Fruit fly (Drosophila melanogaster) S2 (cell line): ENCODE data around the gene gnu.

ENCODE experiments used
- CG8478 ChIP-seq: fragments of >200 bp; optimal IDR thresholded peaks from 2 replicates; lab custom pipeline; 2018
- CTCF ChIP-seq, 2 experiments: fragments of >200 bp; optimal IDR thresholded peaks; 2 replicates each; lab custom pipeline; 2018

Gene gnu

DNA sequence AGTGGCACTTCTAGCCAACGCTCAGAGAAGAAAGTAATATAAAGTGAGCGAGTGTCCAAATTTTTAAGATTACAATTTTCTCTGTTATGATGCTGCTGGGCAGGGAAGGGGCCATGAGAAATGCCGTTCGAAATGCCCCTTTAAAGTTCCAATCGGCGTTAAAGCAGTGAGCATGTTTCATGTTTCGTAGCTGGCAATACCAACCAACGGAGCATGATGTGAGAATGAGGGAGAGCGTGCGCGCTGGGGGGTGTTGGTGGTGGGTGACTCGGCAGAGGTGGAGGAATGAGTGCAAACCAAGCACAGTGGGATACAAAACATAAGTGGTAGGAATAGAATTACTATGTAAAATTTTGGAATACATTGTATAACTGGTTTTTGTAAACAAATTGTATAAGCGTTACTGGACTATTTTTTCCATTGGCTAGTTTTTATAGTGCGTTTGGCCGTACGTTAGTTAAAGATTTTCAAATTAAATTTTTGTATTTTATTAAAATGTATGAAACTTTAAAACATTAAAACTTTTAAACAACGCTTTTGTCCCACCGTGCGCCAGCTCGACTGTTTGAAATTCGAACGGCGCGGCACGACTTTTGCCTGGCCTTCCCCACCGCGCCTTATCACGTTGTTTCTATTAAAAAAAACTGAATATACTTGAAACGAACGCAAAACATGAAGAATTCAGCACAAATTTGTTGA, 43.9 kb downstream of the gnu start:
- TF ChIP-seq CG8478 (lab: Kevin White, UChicago): no peak
- TF ChIP-seq CTCF (optimal IDR thresholded peaks at IDR 0.05; lab: Kevin White, UChicago): no peak

DNA sequence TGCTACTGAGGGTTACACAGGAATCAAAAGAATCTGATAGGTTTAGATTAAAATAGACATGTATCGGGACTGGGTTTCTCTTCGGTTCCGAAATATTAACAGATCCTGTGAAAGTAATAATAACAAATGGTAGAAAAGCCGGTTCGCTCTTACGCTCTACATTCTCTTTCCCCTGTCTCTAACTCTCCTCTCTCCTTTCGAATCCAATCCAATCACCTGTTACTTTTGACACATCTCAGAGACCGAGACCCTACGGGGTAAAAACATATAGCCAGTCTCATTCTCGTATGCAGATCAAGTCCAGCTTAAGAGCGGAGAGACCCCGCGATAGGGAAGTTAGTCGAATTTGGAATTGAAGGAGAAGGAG, 44.4 kb downstream of the gnu start:
- no peak for TF ChIP-seq CG8478 (lab: Kevin White, UChicago)
- TF ChIP-seq CTCF (optimal IDR thresholded peaks at IDR 0.05; lab: Kevin White, UChicago): no peak

dm6 chr3L:14757464-14758384, 45.4 kb downstream of the gnu start, which contains the start of gene CG42507:
Gene CG42507 (minus strand): TSS chr3L:14757962.
- TF ChIP-seq CG8478 (lab: Kevin White, UChicago): no peak
- TF ChIP-seq CTCF (optimal IDR thresholded peaks at IDR 0.05; lab: Kevin White, UChicago): no peak

DNA sequence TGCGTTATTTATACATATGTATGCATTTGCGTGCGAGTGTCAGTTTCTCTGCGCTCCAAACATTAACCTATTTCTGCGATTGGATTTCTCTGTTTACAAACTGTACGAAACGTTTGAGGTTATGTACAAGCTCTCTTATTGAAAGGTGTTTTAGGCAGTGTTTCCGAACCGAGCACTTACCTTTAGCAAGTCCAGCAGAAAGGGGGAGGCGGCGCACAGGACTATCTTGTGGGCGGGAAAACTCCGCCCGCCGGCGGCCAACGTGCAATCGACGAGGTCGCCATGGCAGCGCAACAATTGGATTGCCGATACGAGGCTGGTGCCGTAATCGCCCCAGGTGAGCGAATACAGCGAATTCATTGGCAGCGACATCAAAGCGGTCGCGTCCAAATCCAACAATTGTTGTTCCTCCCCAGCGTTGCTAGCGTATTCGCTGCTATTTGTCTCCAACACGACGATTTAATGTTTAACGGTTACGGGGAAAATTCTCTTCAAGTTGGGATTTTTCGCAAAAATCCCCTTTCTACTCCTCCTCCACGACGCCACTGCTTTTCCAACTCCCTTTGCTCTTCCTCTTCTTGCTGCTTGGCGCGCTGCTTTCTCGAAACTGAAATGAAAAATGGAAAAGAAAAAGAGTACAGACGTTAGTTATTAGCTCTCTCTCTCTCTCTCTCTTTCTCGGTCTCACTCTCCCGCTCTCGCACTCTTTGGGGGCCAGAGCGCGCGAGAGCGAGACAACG, 46.3 kb downstream of the gnu start:
- TF ChIP-seq CG8478 (lab: Kevin White, UChicago): no peak
- peak in 1 of 2 experiments; percentile 9 for TF ChIP-seq CTCF (optimal IDR thresholded peaks at IDR 0.05; lab: Kevin White, UChicago)

DNA sequence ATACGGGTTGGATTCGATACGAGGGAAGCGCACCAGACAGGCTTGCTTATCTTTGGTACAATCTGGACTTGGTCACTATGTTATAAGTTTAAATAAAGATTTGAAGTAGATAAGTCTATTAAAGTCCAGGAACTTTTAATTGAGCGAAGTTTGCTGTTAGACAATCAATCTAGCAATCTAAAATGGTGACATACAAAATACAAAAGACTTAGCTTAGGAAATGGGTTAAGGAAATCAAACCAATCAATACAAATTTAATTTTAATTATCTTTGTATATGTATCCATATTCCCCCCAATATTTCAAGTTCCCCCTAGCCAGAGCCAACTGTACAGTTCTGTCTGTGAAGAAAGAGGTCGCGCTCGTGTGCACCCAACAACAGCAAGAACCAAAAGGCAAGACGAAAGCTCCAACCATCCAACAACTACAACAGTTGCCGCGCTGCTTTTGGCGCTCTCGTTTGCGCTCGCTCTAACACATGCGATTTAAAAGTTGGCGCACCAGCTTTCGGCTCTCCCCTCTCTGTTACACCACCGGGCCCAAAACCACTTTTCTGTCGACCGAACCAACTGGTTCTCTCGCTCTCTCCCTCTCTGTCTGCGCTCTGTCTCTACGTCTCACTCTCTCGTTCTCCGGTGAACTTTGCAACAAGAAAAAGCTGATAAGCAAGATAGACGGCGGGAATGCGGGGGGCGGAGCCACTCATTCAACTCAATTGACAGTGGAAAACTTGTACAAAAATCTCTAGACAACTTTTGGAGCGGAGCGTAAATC, 47.0 kb downstream of the gnu start:
- TF ChIP-seq CG8478 (lab: Kevin White, UChicago): no peak
- TF ChIP-seq CTCF (optimal IDR thresholded peaks at IDR 0.05; lab: Kevin White, UChicago): no peak

DNA sequence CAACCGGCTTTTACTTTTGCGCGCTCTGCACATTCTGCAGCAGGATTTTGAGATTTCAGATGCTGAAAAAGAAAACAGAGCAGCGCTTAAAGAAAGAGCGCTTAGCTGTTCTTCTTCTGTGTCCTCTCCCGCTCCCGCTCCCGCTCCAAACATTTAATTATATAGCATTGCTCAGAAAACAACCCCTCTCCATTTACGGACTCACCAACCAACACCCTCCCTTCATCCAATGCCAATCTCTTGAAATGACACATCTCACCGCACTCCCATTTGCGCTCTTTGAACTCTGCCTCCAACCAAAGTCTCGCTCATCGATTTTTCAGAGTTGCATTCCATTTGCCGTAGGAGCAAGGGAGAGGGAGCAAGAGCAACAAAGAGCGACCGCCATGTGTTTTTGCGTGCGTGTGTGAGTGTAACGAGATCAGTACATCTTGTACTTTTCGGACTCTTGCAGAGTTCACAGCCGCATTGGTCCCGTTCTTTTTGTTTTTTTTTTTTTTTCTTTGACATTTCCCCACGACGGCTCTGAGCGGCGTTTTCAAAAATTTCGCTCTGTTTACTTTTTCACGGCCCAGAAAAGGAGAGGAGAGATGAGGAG, 48.0 kb downstream of the gnu start:
- TF ChIP-seq CG8478 (lab: Kevin White, UChicago) (no peak), CTCF (optimal IDR thresholded peaks at IDR 0.05; lab: Kevin White, UChicago) (no peak)

DNA sequence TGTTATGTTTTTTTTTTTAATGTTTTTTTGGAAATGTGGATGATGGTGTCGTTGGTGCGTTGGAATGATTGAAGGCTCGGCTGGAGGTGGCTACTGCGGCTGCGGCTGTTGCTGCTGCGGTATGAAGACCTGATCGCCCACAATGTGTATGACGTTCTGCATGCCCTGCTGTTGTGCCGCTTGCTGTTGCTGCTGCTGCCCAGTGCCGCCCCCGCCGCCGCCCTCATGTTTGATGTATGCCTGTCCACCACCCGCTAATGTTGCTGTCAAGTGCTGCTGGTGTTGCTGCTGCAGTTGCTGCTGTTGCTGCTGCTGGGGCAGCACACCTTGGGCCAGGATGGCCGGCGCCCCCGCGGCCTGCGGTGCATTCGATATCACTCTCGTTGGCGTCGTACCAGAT, 50.3 kb downstream of the gnu start:
- TF ChIP-seq CTCF (optimal IDR thresholded peaks at IDR 0.05; lab: Kevin White, UChicago): no peak
- TF ChIP-seq CG8478 (lab: Kevin White, UChicago): no peak
